Worm (Caenorhabditis elegans): ENCODE data around the gene R04D3.4.

R04D3.4 gene

ce11 chrX:13257577-13257976, 31.0 kb downstream of the R04D3.4 start, which contains the start of gene K08H2.10:
TSS of gene K08H2.10 (plus strand) at chrX:13257806.
- TF ChIP-seq ceh-20 (GFP tag; IDR thresholded peaks at IDR 0.05) (peak; percentile 72; the same call in 1 of the 2 replicates), jun-1 (tag; optimal IDR thresholded peaks at IDR 0.05) (no peak), rbr-2 (tag; optimal IDR thresholded peaks at IDR 0.05) (no peak), php-3 (GFP tag; IDR thresholded peaks at IDR 0.05) (peak; percentile 100), unc-39 (tag; optimal IDR thresholded peaks at IDR 0.05) (no peak), zip-2 (tag; optimal IDR thresholded peaks at IDR 0.05) (no peak), attf-4 (tag; optimal IDR thresholded peaks at IDR 0.05) (no peak), madf-5 (GFP tag; IDR thresholded peaks at IDR 0.05) (no peak), lin-1 (GFP tag; IDR thresholded peaks at IDR 0.05) (0 out of 2 replicates have a peak, but pooled peaks have one; percentile 31), nhr-48 (tag; optimal IDR thresholded peaks at IDR 0.05) (peak; percentile 7), mxl-2 (GFP tag; conservative IDR thresholded peaks at IDR 0.05) (no peak), unc-62 (GFP tag; optimal IDR thresholded peaks at IDR 0.05 in 1 of 2) (peak in 1 of 2 experiments; percentile 82), unc-62 (tag; optimal IDR thresholded peaks at IDR 0.05) (no peak), set-16 (GFP tag; IDR thresholded peaks at IDR 0.05) (no peak), nhr-28 (tag; optimal IDR thresholded peaks at IDR 0.05) (peak; percentile 66), hif-1 (tag; optimal IDR thresholded peaks at IDR 0.05) (no peak), sdz-12 (GFP tag; optimal IDR thresholded peaks at IDR 0.05) (no peak), F49E8.2 (tag; optimal IDR thresholded peaks at IDR 0.05; ENCODE audit: borderline replicate concordance) (no peak), saeg-2 (GFP tag; IDR thresholded peaks at IDR 0.05) (no peak), F10B5.3 (tag; optimal IDR thresholded peaks at IDR 0.05) (no peak), Y105C5A.15 (GFP tag; IDR thresholded peaks at IDR 0.05) (no peak), fos-1 (tag; optimal IDR thresholded peaks at IDR 0.05) (no peak), skn-1 (tag; optimal IDR thresholded peaks at IDR 0.05) (no peak), snpc-1.2 (GFP tag; IDR thresholded peaks at IDR 0.05) (no peak), zip-11 (GFP tag; IDR thresholded peaks at IDR 0.05) (no peak), daf-19 (GFP tag; conservative IDR thresholded peaks at IDR 0.05) (no peak), Y5F2A.4 (GFP tag; optimal IDR thresholded peaks at IDR 0.05) (no peak), zfp-2 (tag; optimal IDR thresholded peaks at IDR 0.05) (no peak), T20F7.1 (GFP tag; optimal IDR thresholded peaks at IDR 0.05) (no peak), F26F4.8 (GFP tag; conservative IDR thresholded peaks at IDR 0.05) (no peak), dmd-6 (GFP tag; IDR thresholded peaks at IDR 0.05) (peak; percentile 94), R02D3.7 (tag; optimal IDR thresholded peaks at IDR 0.05) (no peak), hlh-11 (tag; optimal IDR thresholded peaks at IDR 0.05) (peak; percentile 81), tra-1 (GFP tag; IDR thresholded peaks at IDR 0.05) (peak; percentile 98), mxl-3 (GFP tag; optimal IDR thresholded peaks at IDR 0.05) (no peak), pqm-1 (tag; optimal IDR thresholded peaks at IDR 0.05) (peak; percentile 88), nhr-77 (tag; optimal IDR thresholded peaks at IDR 0.05) (peak; percentile 35), Y48G9A.11 (GFP tag; IDR thresholded peaks at IDR 0.05) (no peak), lin-39 (tag; optimal IDR thresholded peaks at IDR 0.05) (no peak), ama-1 (optimal IDR thresholded peaks at IDR 0.05) (no peak), duxl-1 (tag; optimal IDR thresholded peaks at IDR 0.05; ENCODE audit: poor library complexity) (no peak), nhr-41 (GFP tag; IDR thresholded peaks at IDR 0.05) (peak; percentile 44; the same call in 1 of the 2 replicates), hmg-1.1 (GFP tag; IDR thresholded peaks at IDR 0.05) (0 out of 2 replicates have a peak, but pooled peaks have one; percentile 16), vab-7 (GFP tag; IDR thresholded peaks at IDR 0.05) (no peak), nhr-6 (tag; optimal IDR thresholded peaks at IDR 0.05) (no peak), mdt-29 (GFP tag; IDR thresholded peaks at IDR 0.05) (no peak), ces-1 (GFP tag; optimal IDR thresholded peaks at IDR 0.05) (no peak), ceh-44 (GFP tag; IDR thresholded peaks at IDR 0.05) (no peak), nhr-42 (GFP tag; IDR thresholded peaks at IDR 0.05) (no peak), ceh-28 (tag; optimal IDR thresholded peaks at IDR 0.05) (no peak), lim-7 (GFP tag; IDR thresholded peaks at IDR 0.05) (no peak), dve-1 (tag; optimal IDR thresholded peaks at IDR 0.05; ENCODE audit: insufficient read depth) (peak; percentile 55), lin-15B (tag; optimal IDR thresholded peaks at IDR 0.05) (no peak)

Measured in whole organism, L4 larva.